Worm (Caenorhabditis elegans) whole organism, L3 larva: Measurements from ENCODE around the gene ZK1098.6.

Source experiments
- R02D3.7 ChIP-seq: fragments of 150-350 bp; optimal IDR thresholded peaks from 2 replicates; lab custom pipeline; 2014; ENCODE audit warnings: missing biosample characterization, missing genetic modification characterization
- ZK546.5 ChIP-seq: sonication (generic microtip); optimal IDR thresholded peaks from 2 replicates; lab custom pipeline; 2017; ENCODE audit warnings: missing biosample characterization, missing genetic modification characterization
- aly-2 ChIP-seq: fragments of 150-350 bp; optimal IDR thresholded peaks from 2 replicates; lab custom pipeline; 2014; ENCODE audit warnings: missing biosample characterization, missing genetic modification characterization
- ama-1 ChIP-seq: fragments of 150-350 bp; optimal IDR thresholded peaks from 2 replicates; lab custom pipeline; 2018
- ceh-16 ChIP-seq: sonication (generic microtip); optimal IDR thresholded peaks from 2 replicates; lab custom pipeline; 2017; ENCODE audit warnings: missing biosample characterization, missing genetic modification characterization
- ceh-28 ChIP-seq: fragments of 150-350 bp; optimal IDR thresholded peaks from 2 replicates; lab custom pipeline; 2014; ENCODE audit warnings: missing biosample characterization, missing genetic modification reagents, missing genetic modification characterization
- ceh-82 ChIP-seq: fragments of 150-350 bp; optimal IDR thresholded peaks from 2 replicates; lab custom pipeline; 2014; ENCODE audit warnings: missing biosample characterization, missing genetic modification characterization
- ceh-9 ChIP-seq: sonication (generic microtip); optimal IDR thresholded peaks from 2 replicates; lab custom pipeline; 2018; ENCODE audit warnings: missing biosample characterization, missing genetic modification characterization
- daf-12 ChIP-seq: fragments of 150-350 bp; optimal IDR thresholded peaks from 2 replicates; lab custom pipeline; 2014; ENCODE audit warnings: missing biosample characterization, missing genetic modification reagents, missing genetic modification characterization
- egl-27 ChIP-seq: sonication (generic microtip); optimal IDR thresholded peaks from 4 replicates; lab custom pipeline; 2017; ENCODE audit warnings: missing biosample characterization, missing genetic modification reagents, missing genetic modification characterization
- egl-5 ChIP-seq: fragments of 150-350 bp; optimal IDR thresholded peaks from 2 replicates; lab custom pipeline; 2017; ENCODE audit warnings: missing biosample characterization, missing genetic modification reagents, missing genetic modification characterization, inconsistent platforms
- elt-1 ChIP-seq: fragments of 150-350 bp; optimal IDR thresholded peaks from 2 replicates; lab custom pipeline; 2014; ENCODE audit warnings: missing biosample characterization, missing genetic modification characterization
- elt-2 ChIP-seq: sonication (generic microtip); optimal IDR thresholded peaks from 2 replicates; lab custom pipeline; 2016; ENCODE audit warnings: missing genetic modification reagents, mild to moderate bottlenecking, missing genetic modification characterization, missing compliant biosample characterization
- eor-1 ChIP-seq, 2 experiments: fragments of 150-350 bp; optimal IDR thresholded peaks; 2 replicates each; lab custom pipeline; 2014 to 2018; ENCODE audit warnings: missing biosample characterization in 2 of 2, missing genetic modification characterization in 2 of 2
- fkh-10 ChIP-seq: sonication (generic microtip); optimal IDR thresholded peaks from 2 replicates; lab custom pipeline; 2017; ENCODE audit warnings: missing biosample characterization, missing genetic modification reagents, missing genetic modification characterization
- hmg-11 ChIP-seq: sonication (generic microtip); optimal IDR thresholded peaks from 2 replicates; lab custom pipeline; 2016; ENCODE audit warnings: missing genetic modification characterization, missing compliant biosample characterization
- jun-1 ChIP-seq: fragments of 150-350 bp; optimal IDR thresholded peaks from 2 replicates; lab custom pipeline; 2014; ENCODE audit warnings: missing biosample characterization, missing genetic modification reagents, missing genetic modification characterization
- lin-15B ChIP-seq: fragments of 150-350 bp; optimal IDR thresholded peaks from 2 replicates; lab custom pipeline; 2014; ENCODE audit warnings: missing biosample characterization, missing genetic modification characterization
- lin-39 ChIP-seq: fragments of 150-350 bp; optimal IDR thresholded peaks from 2 replicates; lab custom pipeline; 2018; ENCODE audit warnings: missing biosample characterization, missing genetic modification reagents, missing genetic modification characterization
- lsy-12 ChIP-seq: sonication (generic microtip); optimal IDR thresholded peaks from 2 replicates; lab custom pipeline; 2016; ENCODE audit warnings: mild to moderate bottlenecking, missing genetic modification characterization, missing compliant biosample characterization
- mdl-1 ChIP-seq: fragments of 150-350 bp; optimal IDR thresholded peaks from 2 replicates; lab custom pipeline; 2014; ENCODE audit warnings: missing biosample characterization, missing genetic modification characterization
- mml-1 ChIP-seq: fragments of 150-350 bp; sonication (generic microtip); optimal IDR thresholded peaks from 3 replicates; lab custom pipeline; 2014; ENCODE audit warnings: missing biosample characterization, missing genetic modification characterization
- nfya-1 ChIP-seq: sonication (generic microtip); optimal IDR thresholded peaks from 2 replicates; lab custom pipeline; 2017; ENCODE audit warnings: missing genetic modification characterization, mild to moderate bottlenecking, missing compliant biosample characterization, antibody characterized with exemption, moderate library complexity; ENCODE audit not compliant: insufficient read depth
- nhr-11 ChIP-seq: fragments of 150-350 bp; optimal IDR thresholded peaks from 2 replicates; lab custom pipeline; 2014; ENCODE audit warnings: missing biosample characterization, missing genetic modification characterization
- nhr-23 ChIP-seq: fragments of 150-350 bp; optimal IDR thresholded peaks from 2 replicates; lab custom pipeline; 2014; ENCODE audit warnings: missing biosample characterization, missing genetic modification reagents, missing genetic modification characterization
- nhr-237 ChIP-seq: fragments of 150-350 bp; optimal IDR thresholded peaks from 2 replicates; lab custom pipeline; 2014; ENCODE audit warnings: missing biosample characterization, missing genetic modification characterization
- nhr-25 ChIP-seq: sonication (generic microtip); optimal IDR thresholded peaks from 2 replicates; lab custom pipeline; 2017; ENCODE audit warnings: missing biosample characterization, missing genetic modification characterization
- nhr-28 ChIP-seq: fragments of 150-350 bp; optimal IDR thresholded peaks from 2 replicates; lab custom pipeline; 2014; ENCODE audit warnings: missing biosample characterization, missing genetic modification characterization
- nhr-43 ChIP-seq: sonication (generic microtip); optimal IDR thresholded peaks from 2 replicates; lab custom pipeline; 2016; ENCODE audit warnings: mild to moderate bottlenecking, missing genetic modification characterization, missing compliant biosample characterization; ENCODE audit not compliant: poor library complexity, severe bottlenecking
- nhr-76 ChIP-seq: fragments of 150-350 bp; sonication (generic microtip); optimal IDR thresholded peaks from 5 replicates; lab custom pipeline; 2014; ENCODE audit warnings: missing biosample characterization, missing genetic modification characterization
- nhr-77 ChIP-seq: fragments of 150-350 bp; optimal IDR thresholded peaks from 2 replicates; lab custom pipeline; 2014; ENCODE audit warnings: missing biosample characterization, missing genetic modification characterization
- pha-4 ChIP-seq: fragments of 150-350 bp; optimal IDR thresholded peaks from 2 replicates; lab custom pipeline; 2014; ENCODE audit warnings: missing biosample characterization, missing genetic modification reagents, missing genetic modification characterization
- pqm-1 ChIP-seq: fragments of 150-350 bp; optimal IDR thresholded peaks from 2 replicates; lab custom pipeline; 2017; ENCODE audit warnings: missing biosample characterization, missing genetic modification characterization, inconsistent platforms
- sea-2 ChIP-seq: fragments of 150-350 bp; sonication (generic microtip); optimal IDR thresholded peaks from 4 replicates; lab custom pipeline; 2014; ENCODE audit warnings: missing biosample characterization, missing genetic modification reagents, missing genetic modification characterization
- skn-1 ChIP-seq: fragments of 150-350 bp; optimal IDR thresholded peaks from 2 replicates; lab custom pipeline; 2014; ENCODE audit warnings: missing biosample characterization, missing genetic modification characterization
- snpc-4 ChIP-seq: fragments of 150-350 bp; optimal IDR thresholded peaks from 2 replicates; lab custom pipeline; 2014; ENCODE audit warnings: missing biosample characterization, missing genetic modification characterization
- tbx-2 ChIP-seq: sonication (generic microtip); optimal IDR thresholded peaks from 2 replicates; lab custom pipeline; 2016; ENCODE audit warnings: mild to moderate bottlenecking, missing genetic modification characterization, missing compliant biosample characterization
- unc-39 ChIP-seq: sonication (generic microtip); optimal IDR thresholded peaks from 4 replicates; lab custom pipeline; 2017; ENCODE audit warnings: missing biosample characterization, missing genetic modification characterization
- unc-62 ChIP-seq: fragments of 150-350 bp; sonication (generic microtip); optimal IDR thresholded peaks from 4 replicates; lab custom pipeline; 2014; ENCODE audit warnings: missing biosample characterization, missing genetic modification reagents, missing genetic modification characterization

Gene ZK1098.6

ce11 chrIII:9544125-9544524 lies 17.2 kb downstream of the ZK1098.6 start, which contains the start of gene ZK1098.9:
Gene ZK1098.9 (plus strand): TSS chrIII:9544425.
- TF ChIP-seq nhr-76 (tag; lab: Kevin White, UChicago): no peak
- no peak for TF ChIP-seq pqm-1 (tag; lab: Kevin White, UChicago)
- no peak for TF ChIP-seq ceh-16 (tag; lab: Kevin White, UChicago)
- TF ChIP-seq snpc-4 (tag; lab: Kevin White, UChicago): no peak
- no peak for TF ChIP-seq daf-12 (tag; lab: Kevin White, UChicago)
- TF ChIP-seq nhr-11 (tag; lab: Kevin White, UChicago): no peak
- no peak for TF ChIP-seq egl-5 (tag; lab: Kevin White, UChicago)
- no peak for TF ChIP-seq elt-1 (tag; lab: Kevin White, UChicago)
- TF ChIP-seq egl-27: no peak
- no peak for TF ChIP-seq ceh-9

ce11 chrIII:9544820-9545219 lies 17.9 kb downstream of the ZK1098.6 start, which contains the start of gene ZK1098.12:
Gene ZK1098.12 (plus strand): TSS chrIII:9545120.
- TF ChIP-seq nhr-77 (tag; lab: Kevin White, UChicago) (no peak), nhr-28 (tag; lab: Kevin White, UChicago) (no peak), nhr-11 (tag; lab: Kevin White, UChicago) (no peak)

ce11 chrIII:9546016-9546659 lies 19.2 kb downstream of the ZK1098.6 start, which contains the start of gene unc-16:
Gene unc-16 (plus strand): TSS chrIII:9546258.
- TF ChIP-seq eor-1 (tag; optimal IDR thresholded peaks at IDR 0.05; lab: Kevin White, UChicago) (peak in 1 of 2 experiments; percentile 13), R02D3.7 (tag; lab: Kevin White, UChicago) (peak; percentile 70), ZK546.5 (tag; lab: Kevin White, UChicago) (no peak), nhr-23 (tag; lab: Kevin White, UChicago) (peak; percentile 63), nhr-237 (no peak), pqm-1 (tag; lab: Kevin White, UChicago) (peak; percentile 23), ceh-28 (peak; percentile 90), unc-62 (GFP tag; lab: Kevin White, UChicago) (peak; percentile 70), mml-1 (tag; lab: Kevin White, UChicago) (peak; percentile 87), jun-1 (tag; lab: Kevin White, UChicago) (peak; percentile 27), nfya-1 (peak; percentile 96), elt-1 (tag; lab: Kevin White, UChicago) (no peak), egl-27 (no peak), aly-2 (tag; lab: Kevin White, UChicago) (no peak), mdl-1 (peak; percentile 87), elt-2 (tag; lab: Kevin White, UChicago) (peak; percentile 72), tbx-2 (tag; lab: Kevin White, UChicago) (peak; percentile 82), skn-1 (tag; lab: Kevin White, UChicago) (peak; percentile 46), fkh-10 (GFP tag; lab: Kevin White, UChicago) (peak; percentile 44), nhr-43 (tag; lab: Kevin White, UChicago) (peak; percentile 57), lin-39 (tag; lab: Kevin White, UChicago) (peak; percentile 85), lsy-12 (peak; percentile 85), hmg-11 (tag; lab: Kevin White, UChicago) (peak; percentile 90), snpc-4 (tag; lab: Kevin White, UChicago) (peak; percentile 90), ceh-82 (tag; lab: Kevin White, UChicago) (peak; percentile 19), sea-2 (GFP tag; lab: Kevin White, UChicago) (peak; percentile 73), ama-1 (lab: Kevin White, UChicago) (peak; percentile 58), unc-39 (tag; lab: Kevin White, UChicago) (no peak), lin-15B (tag; lab: Kevin White, UChicago) (peak; percentile 89), egl-5 (tag; lab: Kevin White, UChicago) (peak; percentile 88), pha-4 (tag; lab: Kevin White, UChicago) (peak; percentile 97), nhr-25 (peak; percentile 56), ceh-9 (no peak)
- TF ChIP-seq, all 47 proteins: peak for 26
